Worm (Caenorhabditis elegans) whole organism, young adult: ENCODE data around the gene C49C3.4.
A peak's percentile ranks its signal among the peaks of the same experiment; 100 is the strongest.

ENCODE experiments used
- B0035.1 ChIP-seq: sonication (generic microtip); optimal IDR thresholded peaks from 2 replicates; lab custom pipeline; 2016; ENCODE audit warnings: missing genetic modification characterization, mild to moderate bottlenecking, missing compliant biosample characterization, missing genotype, missing genetic modification reagents
- B0336.3 ChIP-seq: fragments of 200-800 bp; sonication (Bioruptor generic); IDR thresholded peaks from 2 replicates; pipeline ENCODE4 v1.3.6; 2022; ENCODE audit warnings: missing genetic modification characterization, missing compliant biosample characterization
- C17E4.6 ChIP-seq: fragments of 200-800 bp; sonication (Bioruptor generic); IDR thresholded peaks from 2 replicates; pipeline ENCODE4 v1.3.6; 2022; ENCODE audit warnings: missing genetic modification reagents, missing genetic modification characterization, missing compliant biosample characterization
- F22D6.2 ChIP-seq: sonication (generic microtip); optimal IDR thresholded peaks from 2 replicates; lab custom pipeline; 2016; ENCODE audit warnings: mild to moderate bottlenecking, missing genetic modification characterization, missing compliant biosample characterization
- F49E8.2 ChIP-seq: sonication (generic microtip); optimal IDR thresholded peaks from 3 replicates; lab custom pipeline; 2017; ENCODE audit warnings: missing genetic modification characterization, mild to moderate bottlenecking, missing compliant biosample characterization, antibody characterized with exemption, moderate library complexity; ENCODE audit not compliant: insufficient read depth
- F55B11.4 ChIP-seq: sonication (generic microtip); optimal IDR thresholded peaks from 2 replicates; lab custom pipeline; 2016; ENCODE audit warnings: missing compliant biosample characterization, missing genetic modification characterization, borderline replicate concordance; ENCODE audit not compliant: insufficient read depth
- K11D2.4 ChIP-seq: fragments of 200-800 bp; sonication (Bioruptor generic); IDR thresholded peaks from 2 replicates; pipeline ENCODE4 v1.3.6; 2022; ENCODE audit warnings: missing genetic modification reagents, missing genetic modification characterization, missing compliant biosample characterization
- K12H6.12 ChIP-seq: fragments of 200-800 bp; sonication (Bioruptor generic); optimal IDR thresholded peaks from 2 replicates; lab custom pipeline; 2018; ENCODE audit warnings: mild to moderate bottlenecking, missing genetic modification characterization, missing compliant biosample characterization
- T26A5.8 ChIP-seq: sonication (generic microtip); optimal IDR thresholded peaks from 2 replicates; lab custom pipeline; 2016; ENCODE audit warnings: missing genetic modification characterization, missing compliant biosample characterization
- Y53G8AR.9 ChIP-seq: fragments of 200-800 bp; sonication (Bioruptor generic); conservative IDR thresholded peaks from 2 replicates; pipeline ENCODE4 v1.3.6; 2022; ENCODE audit warnings: missing genetic modification reagents, missing genetic modification characterization, missing compliant biosample characterization
- Y95B8A.8 ChIP-seq: fragments of 200-800 bp; sonication (Bioruptor generic); IDR thresholded peaks from 2 replicates; pipeline ENCODE4 v1.3.6; 2022; ENCODE audit warnings: missing genetic modification reagents, missing genetic modification characterization, missing compliant biosample characterization
- ama-1 ChIP-seq, 3 experiments: fragments of 150-350 bp in 1 of 3; sonication (generic microtip) in 2 of 3; optimal IDR thresholded peaks; 2 replicates each; lab custom pipeline; 2014 to 2018; ENCODE audit warnings: missing biosample characterization in 2 of 3, missing genetic modification characterization in 2 of 3, missing genetic modification reagents in 2 of 3
- attf-6 ChIP-seq: fragments of 200-800 bp; sonication (Bioruptor generic); IDR thresholded peaks from 2 replicates; pipeline ENCODE4 v1.3.6; 2022; ENCODE audit warnings: missing genetic modification reagents, missing genetic modification characterization, missing compliant biosample characterization
- bed-1 ChIP-seq: fragments of 200-800 bp; sonication (Bioruptor generic); IDR thresholded peaks from 2 replicates; pipeline ENCODE4 v1.3.6; 2022; ENCODE audit warnings: missing genetic modification reagents, missing genetic modification characterization, missing compliant biosample characterization
- cebp-1 ChIP-seq, 2 experiments: fragments of 200-800 bp in 1 of 2; sonication (Bioruptor generic) in 1 of 2; sonication (generic microtip) in 1 of 2; IDR thresholded peaks in 1 of 2; optimal IDR thresholded peaks in 1 of 2; 2 replicates each; pipeline versions ENCODE4 v1.3.6 to Lab custom; 2017 to 2022; ENCODE audit warnings: missing compliant biosample characterization in 2 of 2, missing genetic modification characterization in 2 of 2, mild to moderate bottlenecking in 1 of 2, missing genetic modification reagents in 1 of 2, moderate library complexity in 1 of 2
- cebp-2 ChIP-seq: fragments of 200-800 bp; sonication (Bioruptor generic); IDR thresholded peaks from 2 replicates; pipeline ENCODE4 v1.3.6; 2022; ENCODE audit warnings: missing genetic modification characterization, missing compliant biosample characterization
- ceh-100 ChIP-seq: fragments of 200-800 bp; sonication (Bioruptor generic); IDR thresholded peaks from 2 replicates; pipeline ENCODE4 v1.3.6; 2022; ENCODE audit warnings: missing genetic modification reagents, missing genetic modification characterization, missing compliant biosample characterization
- ceh-27 ChIP-seq: fragments of 200-800 bp; sonication (Bioruptor generic); optimal IDR thresholded peaks from 2 replicates; lab custom pipeline; 2018; ENCODE audit warnings: mild to moderate bottlenecking, missing genetic modification characterization, moderate library complexity, missing compliant biosample characterization
- ceh-40 ChIP-seq: fragments of 200-800 bp; sonication (Bioruptor generic); IDR thresholded peaks from 2 replicates; pipeline ENCODE4 v1.3.6; 2022; ENCODE audit warnings: missing genetic modification characterization, missing compliant biosample characterization
- dox-1 ChIP-seq: fragments of 200-800 bp; sonication (Bioruptor generic); IDR thresholded peaks from 2 replicates; pipeline ENCODE4 v1.3.6; 2022; ENCODE audit warnings: missing genetic modification reagents, missing genetic modification characterization, missing compliant biosample characterization
- egl-44 ChIP-seq: fragments of 200-800 bp; sonication (Bioruptor generic); IDR thresholded peaks from 2 replicates; pipeline ENCODE4 v1.3.6; 2022; ENCODE audit warnings: missing genetic modification reagents, missing genetic modification characterization, missing compliant biosample characterization
- ets-4 ChIP-seq: fragments of 200-800 bp; sonication (Bioruptor generic); optimal IDR thresholded peaks from 2 replicates; lab custom pipeline; 2018; ENCODE audit warnings: mild to moderate bottlenecking, missing genetic modification characterization, missing compliant biosample characterization
- hmg-1.2 ChIP-seq: fragments of 200-800 bp; sonication (Bioruptor generic); IDR thresholded peaks from 2 replicates; pipeline ENCODE4 v1.3.6; 2022; ENCODE audit warnings: missing genetic modification reagents, missing genetic modification characterization, missing compliant biosample characterization
- hsf-1 ChIP-seq: fragments of 200-800 bp; sonication (Bioruptor generic); IDR thresholded peaks from 2 replicates; pipeline ENCODE4 v1.3.6; 2022; ENCODE audit warnings: missing genetic modification reagents, missing genetic modification characterization, missing compliant biosample characterization
- lin-54 ChIP-seq: fragments of 200-800 bp; sonication (Bioruptor generic); optimal IDR thresholded peaks from 2 replicates; lab custom pipeline; 2018; ENCODE audit warnings: mild to moderate bottlenecking, missing genetic modification characterization, missing compliant biosample characterization
- lsl-1 ChIP-seq: fragments of 200-800 bp; sonication (Bioruptor generic); optimal IDR thresholded peaks from 2 replicates; lab custom pipeline; 2018; ENCODE audit warnings: mild to moderate bottlenecking, missing genetic modification characterization, moderate library complexity, missing compliant biosample characterization
- madf-3 ChIP-seq: fragments of 200-800 bp; sonication (Bioruptor generic); IDR thresholded peaks from 2 replicates; pipeline ENCODE4 v1.3.6; 2022; ENCODE audit warnings: missing genetic modification reagents, missing genetic modification characterization, missing compliant biosample characterization
- madf-6 ChIP-seq: fragments of 200-800 bp; sonication (Bioruptor generic); IDR thresholded peaks from 2 replicates; pipeline ENCODE4 v1.3.6; 2022; ENCODE audit warnings: missing genetic modification reagents, missing genetic modification characterization, missing compliant biosample characterization
- madf-8 ChIP-seq: fragments of 200-800 bp; sonication (Bioruptor generic); conservative IDR thresholded peaks from 2 replicates; pipeline ENCODE4 v1.3.6; 2022; ENCODE audit warnings: missing genetic modification reagents, missing genetic modification characterization, missing compliant biosample characterization
- mcd-1 ChIP-seq: fragments of 200-800 bp; sonication (Bioruptor generic); IDR thresholded peaks from 2 replicates; pipeline ENCODE4 v1.3.6; 2022; ENCODE audit warnings: missing genetic modification reagents, missing genetic modification characterization, missing compliant biosample characterization
- mxl-1 ChIP-seq: sonication (generic microtip); optimal IDR thresholded peaks from 2 replicates; lab custom pipeline; 2016; ENCODE audit warnings: missing genetic modification characterization, missing compliant biosample characterization
- nfya-2 ChIP-seq: fragments of 200-800 bp; sonication (Bioruptor generic); IDR thresholded peaks from 2 replicates; pipeline ENCODE4 v1.3.6; 2022; ENCODE audit warnings: missing genetic modification reagents, missing genetic modification characterization, missing compliant biosample characterization
- nfyb-1 ChIP-seq: fragments of 200-800 bp; sonication (Bioruptor generic); IDR thresholded peaks from 2 replicates; pipeline ENCODE4 v1.3.6; 2022; ENCODE audit warnings: missing genetic modification reagents, missing genetic modification characterization, missing compliant biosample characterization
- pbrm-1 ChIP-seq: fragments of 200-800 bp; sonication (Bioruptor generic); IDR thresholded peaks from 2 replicates; pipeline ENCODE4 v1.3.6; 2022; ENCODE audit warnings: missing genetic modification reagents, missing genetic modification characterization, missing compliant biosample characterization
- pha-4 ChIP-seq: fragments of 150-350 bp; sonication (generic microtip); optimal IDR thresholded peaks from 2 replicates; lab custom pipeline; 2014; ENCODE audit warnings: missing biosample characterization, missing genetic modification reagents, missing genetic modification characterization
- rcor-1 ChIP-seq: fragments of 200-800 bp; sonication (Bioruptor generic); IDR thresholded peaks from 2 replicates; pipeline ENCODE4 v1.3.6; 2022; ENCODE audit warnings: missing genetic modification reagents, missing genetic modification characterization, missing compliant biosample characterization
- repo-1 ChIP-seq: sonication (generic microtip); optimal IDR thresholded peaks from 2 replicates; lab custom pipeline; 2017; ENCODE audit warnings: mild to moderate bottlenecking, missing genetic modification characterization, missing compliant biosample characterization
- snpc-4 ChIP-seq, 5 experiments: fragments of 150-350 bp in 1 of 5; sonication (generic microtip) in 4 of 5; optimal IDR thresholded peaks; 2 replicates each; lab custom pipeline; 2014 to 2018; ENCODE audit warnings: missing genetic modification characterization in 5 of 5, missing biosample characterization in 3 of 5, antibody characterized with exemption in 2 of 5, mild to moderate bottlenecking in 2 of 5, missing compliant biosample characterization in 2 of 5, missing genotype in 2 of 5, moderate library complexity in 2 of 5, missing genetic modification reagents in 1 of 5
- ztf-25 ChIP-seq: fragments of 200-800 bp; sonication (Bioruptor generic); IDR thresholded peaks from 2 replicates; pipeline ENCODE4 v1.3.6; 2022; ENCODE audit warnings: missing genetic modification reagents, missing genetic modification characterization, missing compliant biosample characterization
- ztf-6 ChIP-seq: fragments of 200-800 bp; sonication (Bioruptor generic); IDR thresholded peaks from 2 replicates; pipeline ENCODE4 v1.3.6; 2022; ENCODE audit warnings: missing genetic modification reagents, missing genetic modification characterization, missing compliant biosample characterization

The C49C3.4 gene

DNA sequence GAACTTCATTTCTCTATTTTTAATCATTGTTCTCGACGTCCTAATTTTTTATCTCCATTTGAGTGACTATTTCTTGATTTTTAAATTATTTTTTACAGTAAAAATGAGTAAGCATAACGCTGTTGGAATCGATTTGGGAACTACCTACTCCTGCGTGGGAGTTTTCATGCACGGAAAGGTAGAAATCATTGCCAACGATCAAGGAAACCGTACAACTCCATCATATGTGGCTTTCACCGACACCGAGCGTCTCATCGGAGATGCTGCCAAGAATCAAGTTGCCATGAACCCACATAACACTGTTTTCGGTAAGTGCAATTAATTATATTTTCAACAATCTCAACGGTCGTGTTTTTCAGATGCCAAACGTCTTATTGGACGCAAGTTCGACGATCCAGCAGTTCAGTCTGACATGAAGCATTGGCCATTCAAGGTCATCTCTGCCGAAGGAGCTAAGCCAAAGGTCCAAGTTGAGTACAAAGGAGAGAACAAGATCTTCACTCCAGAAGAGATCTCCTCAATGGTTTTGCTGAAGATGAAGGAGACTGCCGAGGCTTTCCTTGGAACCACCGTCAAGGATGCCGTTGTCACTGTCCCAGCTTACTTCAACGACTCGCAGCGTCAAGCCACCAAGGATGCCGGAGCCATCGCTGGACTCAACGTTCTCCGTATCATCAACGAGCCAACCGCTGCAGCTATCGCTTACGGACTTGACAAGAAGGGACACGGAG, 41.6 kb upstream of the C49C3.4 start, which contains the start of gene hsp-1 (continued):
- TF ChIP-seq ceh-27 (GFP tag; lab: Kevin White, UChicago): peak; percentile 40
- peak; percentile 12 for TF ChIP-seq F55B11.4 (tag; lab: Kevin White, UChicago)
- TF ChIP-seq hmg-1.2: 0 out of 2 replicates have a peak, but pooled peaks have one; percentile 4
- peak; percentile 13 for TF ChIP-seq B0336.3
- peak; percentile 4 for TF ChIP-seq lsl-1 (GFP tag; lab: Kevin White, UChicago)
- TF ChIP-seq ceh-100 (GFP tag; lab: Robert Waterston, UW): peak; percentile 10; the same call in 1 of the 2 replicates
- TF ChIP-seq cebp-2: 0 out of 2 replicates have a peak, but pooled peaks have one; percentile 48
- no peak for TF ChIP-seq snpc-4 (GFP tag; optimal IDR thresholded peaks at IDR 0.05; lab: Kevin White, UChicago)
- peak in 1 of 4 experiments; percentile 33 for TF ChIP-seq snpc-4 (tag; optimal IDR thresholded peaks at IDR 0.05; lab: Kevin White, UChicago)
- TF ChIP-seq pha-4 (tag; lab: Kevin White, UChicago): no peak

- 0 out of 2 replicates have a peak, but pooled peaks have one; percentile 24 for TF ChIP-seq nfya-2 (GFP tag; lab: Robert Waterston, UW)
- no peak for TF ChIP-seq snpc-4 (GFP tag; optimal IDR thresholded peaks at IDR 0.05; lab: Kevin White, UChicago)
- TF ChIP-seq snpc-4 (tag; optimal IDR thresholded peaks at IDR 0.05; lab: Kevin White, UChicago): peak in 2 of 4 experiments; percentile 18 to 59
- 0 out of 2 replicates have a peak, but pooled peaks have one; percentile 9 for TF ChIP-seq nfyb-1
- peak; percentile 0 for TF ChIP-seq K12H6.12 (tag; lab: Kevin White, UChicago)
- TF ChIP-seq rcor-1 (GFP tag; lab: Robert Waterston, UW): peak; percentile 7; the same call in 1 of the 2 replicates
- TF ChIP-seq dox-1 (GFP tag; lab: Robert Waterston, UW): peak; percentile 4
- TF ChIP-seq repo-1 (tag; lab: Kevin White, UChicago): no peak
- TF ChIP-seq Y53G8AR.9: peak; percentile 70
- TF ChIP-seq madf-3 (GFP tag; lab: Robert Waterston, UW): peak; percentile 79
- TF ChIP-seq egl-44 (GFP tag; lab: Robert Waterston, UW): peak; percentile 62; the same call in 1 of the 2 replicates
- no peak for TF ChIP-seq ztf-6
- no peak for TF ChIP-seq T26A5.8 (tag; lab: Kevin White, UChicago)
- TF ChIP-seq ets-4 (GFP tag; lab: Kevin White, UChicago): no peak
- no peak for TF ChIP-seq B0035.1 (tag; lab: Kevin White, UChicago)
- peak; percentile 23 for TF ChIP-seq pbrm-1 (GFP tag; lab: Robert Waterston, UW)
- TF ChIP-seq ama-1 (optimal IDR thresholded peaks at IDR 0.05; lab: Kevin White, UChicago): peak; percentile 22
- no peak for TF ChIP-seq ama-1 (GFP tag; optimal IDR thresholded peaks at IDR 0.05; lab: Kevin White, UChicago)
- no peak for TF ChIP-seq bed-1 (GFP tag; lab: Robert Waterston, UW)
- TF ChIP-seq mxl-1 (tag; lab: Kevin White, UChicago): no peak
- peak; percentile 31; the same call in 1 of the 2 replicates for TF ChIP-seq ceh-100 (GFP tag; lab: Robert Waterston, UW)
- TF ChIP-seq Y95B8A.8 (GFP tag; lab: Robert Waterston, UW): peak; percentile 65; the same call in 1 of the 2 replicates
- TF ChIP-seq hsf-1 (GFP tag; lab: Robert Waterston, UW): peak; percentile 77
- TF ChIP-seq ceh-40 (GFP tag; lab: Robert Waterston, UW): peak; percentile 53
- TF ChIP-seq C17E4.6 (GFP tag; lab: Robert Waterston, UW): 0 out of 2 replicates have a peak, but pooled peaks have one; percentile 12
- peak; percentile 90 for TF ChIP-seq attf-6 (GFP tag; lab: Robert Waterston, UW)
- no peak for TF ChIP-seq madf-8 (GFP tag; lab: Robert Waterston, UW)
- TF ChIP-seq F22D6.2 (tag; lab: Kevin White, UChicago): no peak
- peak; percentile 67; the same call in 1 of the 2 replicates for TF ChIP-seq madf-6 (GFP tag; lab: Robert Waterston, UW)
- TF ChIP-seq F49E8.2 (tag; lab: Kevin White, UChicago): peak; percentile 21
- TF ChIP-seq cebp-1 (GFP tag; IDR thresholded peaks at IDR 0.05; lab: Robert Waterston, UW): peak; percentile 7; the same call in 1 of the 2 replicates
- TF ChIP-seq cebp-1 (tag; optimal IDR thresholded peaks at IDR 0.05; lab: Kevin White, UChicago): peak; percentile 33
- peak; percentile 49 for TF ChIP-seq mcd-1 (GFP tag; lab: Robert Waterston, UW)
- peak; percentile 52; the same call in 1 of the 2 replicates for TF ChIP-seq K11D2.4
- peak; percentile 22; the same call in 1 of the 2 replicates for TF ChIP-seq cebp-2
- 0 out of 2 replicates have a peak, but pooled peaks have one; percentile 7 for TF ChIP-seq ztf-25 (GFP tag; lab: Robert Waterston, UW)
- peak; percentile 66 for TF ChIP-seq lin-54 (GFP tag; lab: Kevin White, UChicago)
These were observed 40.8 kb upstream of the C49C3.4 start for ce11 chrIV:17279592-17280440.
